Fruit fly (Drosophila melanogaster): Measurements from ENCODE around the gene gammaSnap2.

The gammaSnap2 gene

DNA sequence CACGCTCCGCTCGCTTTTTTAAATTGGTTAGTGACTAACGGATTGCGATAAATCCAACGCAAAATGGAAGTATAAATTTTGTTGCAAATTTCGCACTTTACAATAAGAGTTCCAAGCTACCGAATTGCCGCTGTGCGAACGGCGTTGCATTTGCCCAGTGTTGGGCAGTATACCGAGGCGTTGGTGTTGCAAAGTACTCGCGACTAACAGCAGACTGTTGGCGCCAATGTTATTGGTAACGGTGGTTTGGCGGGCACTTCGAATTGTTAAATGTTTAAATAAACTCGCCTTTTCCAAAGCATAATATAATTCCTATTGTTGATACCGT lies 13.1 kb upstream of the gammaSnap2 start (continued):
- TF ChIP-seq ERR (GFP tag; optimal IDR thresholded peaks at IDR 0.05) (peak; percentile 54), Dbx (GFP tag; IDR thresholded peaks at IDR 0.05) (peak; percentile 51; the same call in 2 of the 3 replicates), CG3065 (GFP tag; optimal IDR thresholded peaks at IDR 0.05) (no peak), CG4854 (GFP tag; optimal IDR thresholded peaks at IDR 0.05) (peak; percentile 7), tap (tag; optimal IDR thresholded peaks at IDR 0.05) (no peak), toy (GFP tag; IDR thresholded peaks at IDR 0.05) (no peak), vfl (GFP tag; optimal IDR thresholded peaks at IDR 0.05) (peak; percentile 7), CHES-1-like (GFP tag; optimal IDR thresholded peaks at IDR 0.05) (peak; percentile 65), gfzf (GFP tag; optimal IDR thresholded peaks at IDR 0.05) (peak; percentile 11), Camta (GFP tag; optimal IDR thresholded peaks at IDR 0.05) (no peak), sim (GFP tag; IDR thresholded peaks at IDR 0.05) (no peak), pros (GFP tag; optimal IDR thresholded peaks at IDR 0.05) (no peak), h (optimal IDR thresholded peaks at IDR 0.05) (no peak), NC2α (GFP tag; optimal IDR thresholded peaks at IDR 0.05) (no peak), CG8944 (GFP tag; optimal IDR thresholded peaks at IDR 0.05) (peak; percentile 38), HHEX (GFP tag; optimal IDR thresholded peaks at IDR 0.05) (no peak), CG17802 (tag; optimal IDR thresholded peaks at IDR 0.05) (no peak), sob (GFP tag; IDR thresholded peaks at IDR 0.05) (peak; percentile 70), CG11504 (tag; optimal IDR thresholded peaks at IDR 0.05) (peak; percentile 21), Xrp1 (GFP tag; IDR thresholded peaks at IDR 0.05) (0 out of 2 replicates have a peak, but pooled peaks have one; percentile 27), Hr78 (GFP tag; optimal IDR thresholded peaks at IDR 0.05) (no peak), CG8359 (GFP tag; optimal IDR thresholded peaks at IDR 0.05; ENCODE audit: borderline replicate concordance) (no peak), CG1529 (GFP tag; optimal IDR thresholded peaks at IDR 0.05) (no peak), insv (GFP tag; optimal IDR thresholded peaks at IDR 0.05) (no peak), bcd (GFP tag; optimal IDR thresholded peaks at IDR 0.05) (no peak), jigr1 (GFP tag; IDR thresholded peaks at IDR 0.05) (no peak), chn (GFP tag; optimal IDR thresholded peaks at IDR 0.05) (peak; percentile 10), CG15696 (tag; optimal IDR thresholded peaks at IDR 0.05) (no peak), fru (optimal IDR thresholded peaks at IDR 0.05) (no peak), CG14710 (tag; optimal IDR thresholded peaks at IDR 0.05) (peak; percentile 31), CG5180 (GFP tag; optimal IDR thresholded peaks at IDR 0.05) (no peak), mirr (GFP tag; optimal IDR thresholded peaks at IDR 0.05) (no peak), CG6175 (GFP tag; IDR thresholded peaks at IDR 0.05) (no peak), Adf1 (GFP tag; IDR thresholded peaks at IDR 0.05) (peak; percentile 22; the same call in 1 of the 2 replicates), CG3726 (GFP tag; IDR thresholded peaks at IDR 0.05) (no peak), sens-2 (GFP tag; IDR thresholded peaks at IDR 0.05) (no peak), CG8089 (GFP tag; optimal IDR thresholded peaks at IDR 0.05) (no peak), row (GFP tag; IDR thresholded peaks at IDR 0.05) (peak; percentile 8; the same call in 1 of the 3 replicates), CG33557 (GFP tag; optimal IDR thresholded peaks at IDR 0.05) (no peak), MESR4 (GFP tag; optimal IDR thresholded peaks at IDR 0.05) (peak; percentile 39), dpn (GFP tag; optimal IDR thresholded peaks at IDR 0.05) (peak; percentile 50 to 61), CG4328 (GFP tag; optimal IDR thresholded peaks at IDR 0.05) (no peak), Sin3A (optimal IDR thresholded peaks at IDR 0.05) (peak; percentile 21), CG34376 (GFP tag; optimal IDR thresholded peaks at IDR 0.05) (peak; percentile 63), B-H1 (GFP tag; IDR thresholded peaks at IDR 0.05) (no peak), Gug (GFP tag; IDR thresholded peaks at IDR 0.05) (no peak), pb (GFP tag; optimal IDR thresholded peaks at IDR 0.05) (no peak), Sox100B (GFP tag; optimal IDR thresholded peaks at IDR 0.05) (no peak), CG13424 (tag; optimal IDR thresholded peaks at IDR 0.05) (no peak), ap (GFP tag; IDR thresholded peaks at IDR 0.05) (no peak), Trl (optimal IDR thresholded peaks at IDR 0.05) (no peak), Trl (GFP tag; optimal IDR thresholded peaks at IDR 0.05) (peak; percentile 56), kah (GFP tag; optimal IDR thresholded peaks at IDR 0.05) (no peak), Oaz (GFP tag; IDR thresholded peaks at IDR 0.05) (no peak)

Measured in whole organism, embryonic.